Fruit fly (Drosophila melanogaster) whole organism, embryonic: ENCODE measurements around the gene CG34461.

Experiments used
- Bteb2 ChIP-seq: fragments of 200-800 bp; sonication (Bioruptor generic); optimal IDR thresholded peaks from 2 replicates; lab custom pipeline; 2016; ENCODE audit warnings: missing biosample characterization, missing genetic modification characterization
- CG10209 ChIP-seq: fragments of 200-800 bp; sonication (Bioruptor generic); optimal IDR thresholded peaks from 3 replicates; lab custom pipeline; 2017; ENCODE audit warnings: missing biosample characterization, mild to moderate bottlenecking, missing genetic modification characterization, missing genetic modification reagents
- CG10321 ChIP-seq: fragments of 200-800 bp; sonication (Bioruptor generic); IDR thresholded peaks from 2 replicates; pipeline ENCODE4 v1.3.6; 2022; ENCODE audit warnings: missing biosample characterization, missing genetic modification characterization
- CG10462 ChIP-seq: fragments of 200-800 bp; sonication (Bioruptor generic); optimal IDR thresholded peaks from 2 replicates; lab custom pipeline; 2016; ENCODE audit warnings: missing biosample characterization, missing genetic modification characterization
- CG14441 ChIP-seq: fragments of 200-800 bp; sonication (Bioruptor generic); IDR thresholded peaks from 2 replicates; pipeline ENCODE4 v1.3.6; 2022; ENCODE audit warnings: missing biosample characterization, missing genetic modification characterization
- CG15479 ChIP-seq: fragments of 200-800 bp; sonication (Bioruptor generic); optimal IDR thresholded peaks from 3 replicates; lab custom pipeline; 2019; ENCODE audit warnings: missing biosample characterization, mild to moderate bottlenecking, missing genetic modification characterization, moderate library complexity
- CG17385 ChIP-seq: fragments of 200-800 bp; sonication (Bioruptor generic); optimal IDR thresholded peaks from 3 replicates; lab custom pipeline; 2018; ENCODE audit warnings: missing biosample characterization, mild to moderate bottlenecking, missing genetic modification characterization
- CG1792 ChIP-seq: fragments of 200-800 bp; sonication (Bioruptor generic); optimal IDR thresholded peaks from 2 replicates; lab custom pipeline; 2016; ENCODE audit warnings: missing biosample characterization, missing genetic modification characterization
- CG18599 ChIP-seq: fragments of 200-800 bp; sonication (Bioruptor generic); optimal IDR thresholded peaks from 3 replicates; lab custom pipeline; 2017; ENCODE audit warnings: missing biosample characterization, missing genetic modification characterization, mild to moderate bottlenecking, moderate library complexity, missing genetic modification reagents
- CG2116 ChIP-seq: fragments of 200-800 bp; sonication (Bioruptor generic); optimal IDR thresholded peaks from 3 replicates; lab custom pipeline; 2018; ENCODE audit warnings: missing biosample characterization, mild to moderate bottlenecking, missing genetic modification characterization
- CG32532 ChIP-seq: fragments of 200-800 bp; sonication (Bioruptor generic); IDR thresholded peaks from 2 replicates; pipeline ENCODE4 v1.3.6; 2022; ENCODE audit warnings: missing biosample characterization, missing genetic modification characterization
- CG33557 ChIP-seq: fragments of 200-800 bp; sonication (Bioruptor generic); optimal IDR thresholded peaks from 2 replicates; lab custom pipeline; 2019; ENCODE audit warnings: missing biosample characterization, mild to moderate bottlenecking, missing genetic modification characterization, moderate library complexity
- CG4282 ChIP-seq: fragments of 200-800 bp; sonication (Bioruptor generic); optimal IDR thresholded peaks from 2 replicates; lab custom pipeline; 2016; ENCODE audit warnings: missing biosample characterization, missing genetic modification characterization
- CG4820 ChIP-seq: fragments of 200-800 bp; sonication (Bioruptor generic); optimal IDR thresholded peaks from 3 replicates; lab custom pipeline; 2016; ENCODE audit warnings: missing biosample characterization, missing genetic modification characterization
- CG6272 ChIP-seq: fragments of 200-800 bp; sonication (Bioruptor generic); IDR thresholded peaks from 2 replicates; pipeline ENCODE4 v1.3.6; 2022; ENCODE audit warnings: missing biosample characterization, missing genetic modification characterization
- CG6654 ChIP-seq: fragments of 200-800 bp; sonication (Bioruptor generic); optimal IDR thresholded peaks from 2 replicates; lab custom pipeline; 2017; ENCODE audit warnings: missing biosample characterization, mild to moderate bottlenecking, missing genetic modification characterization
- Doc2 ChIP-seq: fragments of 200-800 bp; sonication (Bioruptor generic); IDR thresholded peaks from 2 replicates; pipeline ENCODE4 v1.3.6; 2022; ENCODE audit warnings: missing biosample characterization, missing genetic modification characterization
- E2f1 ChIP-seq: fragments of 200-800 bp; sonication (Bioruptor generic); IDR thresholded peaks from 2 replicates; pipeline ENCODE4 v1.3.6; 2022; ENCODE audit warnings: missing biosample characterization, missing genetic modification characterization
- Ets65A ChIP-seq: fragments of 200-800 bp; sonication (Bioruptor generic); peaks from one replicate; lab custom pipeline; 2016; ENCODE audit warnings: missing biosample characterization, missing genetic modification characterization
- Hey ChIP-seq: fragments of 200-800 bp; sonication (Bioruptor generic); optimal IDR thresholded peaks from 3 replicates; lab custom pipeline; 2018; ENCODE audit warnings: missing biosample characterization, mild to moderate bottlenecking, missing genetic modification characterization
- HmgZ ChIP-seq: fragments of 200-800 bp; sonication (Bioruptor generic); optimal IDR thresholded peaks from 2 replicates; lab custom pipeline; 2018; ENCODE audit warnings: missing biosample characterization, mild to moderate bottlenecking, missing genetic modification characterization
- Meics ChIP-seq: fragments of 200-800 bp; sonication (Bioruptor generic); optimal IDR thresholded peaks from 2 replicates; lab custom pipeline; 2017; ENCODE audit warnings: missing biosample characterization, mild to moderate bottlenecking, missing genetic modification characterization
- Ravus ChIP-seq: fragments of 200-800 bp; sonication (Bioruptor generic); IDR thresholded peaks from 2 replicates; pipeline ENCODE4 v1.3.6; 2022; ENCODE audit warnings: missing biosample characterization, missing genetic modification characterization
- Rfx ChIP-seq: fragments of 200-800 bp; sonication (Bioruptor generic); IDR thresholded peaks from 2 replicates; pipeline ENCODE4 v1.3.6; 2022; ENCODE audit warnings: missing biosample characterization, missing genetic modification characterization
- Trl ChIP-seq, 3 experiments: fragments of >200 bp in 2 of 3; fragments of 200-800 bp in 1 of 3; sonication (Bioruptor generic) in 1 of 3; optimal IDR thresholded peaks; 2 replicates in 1 of 3; 3 replicates in 2 of 3; lab custom pipeline; 2016 to 2017; ENCODE audit warnings: missing biosample characterization in 1 of 3, missing genetic modification characterization in 1 of 3
- bsh ChIP-seq, 2 experiments: fragments of 200-800 bp; sonication (Bioruptor generic); optimal IDR thresholded peaks; 2 replicates each; lab custom pipeline; 2017 to 2018; ENCODE audit warnings: mild to moderate bottlenecking in 2 of 2, missing biosample characterization in 2 of 2, missing genetic modification characterization in 2 of 2, moderate library complexity in 1 of 2
- eyg ChIP-seq: fragments of 200-800 bp; sonication (Bioruptor generic); optimal IDR thresholded peaks from 3 replicates; lab custom pipeline; 2016; ENCODE audit warnings: missing biosample characterization, missing genetic modification characterization
- fd64A ChIP-seq: fragments of 200-800 bp; sonication (Bioruptor generic); optimal IDR thresholded peaks from 3 replicates; lab custom pipeline; 2018; ENCODE audit warnings: missing biosample characterization, mild to moderate bottlenecking, missing genetic modification characterization
- gro ChIP-seq: fragments of 200-800 bp; sonication (Bioruptor generic); optimal IDR thresholded peaks from 2 replicates; lab custom pipeline; 2016; ENCODE audit warnings: missing biosample characterization, missing genetic modification characterization
- klu ChIP-seq: fragments of 200-800 bp; sonication (Bioruptor generic); IDR thresholded peaks from 2 replicates; pipeline ENCODE4 v1.3.6; 2022; ENCODE audit warnings: missing biosample characterization, missing genetic modification characterization
- lab ChIP-seq: fragments of 200-800 bp; sonication (Bioruptor generic); optimal IDR thresholded peaks from 3 replicates; lab custom pipeline; 2017; ENCODE audit warnings: missing biosample characterization, missing genetic modification characterization, mild to moderate bottlenecking, moderate library complexity, missing genetic modification reagents
- lbe ChIP-seq: fragments of 200-800 bp; sonication (Bioruptor generic); optimal IDR thresholded peaks from 2 replicates; lab custom pipeline; 2016; ENCODE audit warnings: missing biosample characterization, mild to moderate bottlenecking, missing genetic modification characterization
- lmd ChIP-seq: fragments of 200-800 bp; sonication (Bioruptor generic); IDR thresholded peaks from 2 replicates; pipeline ENCODE4 v1.3.6; 2022; ENCODE audit warnings: missing biosample characterization, missing genetic modification characterization
- nmo ChIP-seq: fragments of 200-800 bp; sonication (Bioruptor generic); optimal IDR thresholded peaks from 2 replicates; lab custom pipeline; 2018; ENCODE audit warnings: missing biosample characterization, mild to moderate bottlenecking, missing genetic modification characterization, moderate library complexity
- prd ChIP-seq, 3 experiments: fragments of >200 bp in 2 of 3; fragments of 200-800 bp in 1 of 3; sonication (Bioruptor generic) in 1 of 3; optimal IDR thresholded peaks in 2 of 3; IDR thresholded peaks in 1 of 3; 2 replicates in 2 of 3; 3 replicates in 1 of 3; pipeline versions ENCODE4 v1.3.6 to Lab custom; 2017 to 2022; ENCODE audit warnings: missing biosample characterization in 1 of 3, missing genetic modification characterization in 1 of 3
- pros ChIP-seq: fragments of 200-800 bp; sonication (Bioruptor generic); optimal IDR thresholded peaks from 3 replicates; lab custom pipeline; 2019; ENCODE audit warnings: missing biosample characterization, mild to moderate bottlenecking, missing genetic modification characterization, moderate library complexity
- row ChIP-seq: fragments of 200-800 bp; sonication (Bioruptor generic); IDR thresholded peaks from 3 replicates; pipeline ENCODE4 v1.3.6; 2022; ENCODE audit warnings: missing biosample characterization, missing genetic modification characterization
- sd ChIP-seq: fragments of 200-800 bp; sonication (Bioruptor generic); optimal IDR thresholded peaks from 3 replicates; lab custom pipeline; 2018; ENCODE audit warnings: missing biosample characterization, mild to moderate bottlenecking, missing genetic modification characterization, moderate library complexity
- sens ChIP-seq: fragments of 200-800 bp; sonication (Bioruptor generic); peaks from one replicate; lab custom pipeline; 2016; ENCODE audit warnings: missing biosample characterization, missing genetic modification characterization
- slbo ChIP-seq: fragments of 200-800 bp; sonication (Bioruptor generic); IDR thresholded peaks from 2 replicates; pipeline ENCODE4 v1.3.6; 2022; ENCODE audit warnings: missing biosample characterization, missing genetic modification characterization
- sug ChIP-seq: fragments of 200-800 bp; optimal IDR thresholded peaks from 2 replicates; lab custom pipeline; 2019; ENCODE audit warnings: missing biosample characterization, mild to moderate bottlenecking, missing genetic modification characterization, moderate library complexity
- trem ChIP-seq: fragments of 200-800 bp; optimal IDR thresholded peaks from 3 replicates; lab custom pipeline; 2019; ENCODE audit warnings: missing biosample characterization, mild to moderate bottlenecking, missing genetic modification characterization, moderate library complexity
- vvl ChIP-seq: fragments of 200-800 bp; sonication (Bioruptor generic); IDR thresholded peaks from 2 replicates; pipeline ENCODE4 v1.3.6; 2022; ENCODE audit warnings: missing biosample characterization, missing genetic modification characterization
- wor ChIP-seq: fragments of 200-800 bp; sonication (Bioruptor generic); IDR thresholded peaks from 2 replicates; pipeline ENCODE4 v1.3.6; 2022; ENCODE audit warnings: missing biosample characterization, missing genetic modification characterization

The CG34461 gene

DNA sequence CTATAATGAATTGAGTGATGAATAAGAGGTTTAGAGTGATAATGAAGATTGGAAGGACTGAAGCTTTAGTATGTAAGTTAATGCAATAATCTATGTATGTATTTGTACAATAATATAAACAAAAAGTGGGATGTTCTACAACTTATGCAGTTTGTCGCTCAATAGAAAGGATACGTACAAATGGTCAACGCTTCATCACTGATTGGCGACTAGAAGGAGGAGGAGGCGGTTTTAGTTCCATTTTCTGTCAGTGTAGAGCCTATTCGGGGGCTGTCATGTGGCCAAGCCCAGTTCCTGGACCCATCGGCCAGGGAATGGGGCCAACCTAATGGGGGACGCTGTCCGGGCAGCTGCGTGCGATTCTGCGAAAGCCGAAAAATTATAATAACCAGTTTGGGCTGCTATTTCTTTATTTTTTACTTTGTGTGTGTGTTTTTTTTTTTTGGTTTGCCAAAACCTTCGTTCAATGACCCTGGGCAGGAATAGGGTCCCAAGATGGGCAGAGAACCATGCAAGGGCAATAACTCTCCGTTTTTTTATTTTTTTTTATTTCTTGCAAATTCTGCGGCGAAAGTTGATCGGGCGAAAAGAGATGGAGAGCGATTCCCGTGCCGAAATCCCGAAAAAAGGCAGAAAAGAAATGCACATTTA is 43.2 kb downstream of the CG34461 start (continued):
- TF ChIP-seq gro (GFP tag; lab: Kevin White, UChicago), result no peak
- no peak for TF ChIP-seq Doc2 (GFP tag; lab: Robert Waterston, UW)
- no peak for TF ChIP-seq Meics
- no peak for TF ChIP-seq Ravus (GFP tag; lab: Robert Waterston, UW)
- TF ChIP-seq CG4820 (GFP tag; lab: Kevin White, UChicago), result no peak

DNA sequence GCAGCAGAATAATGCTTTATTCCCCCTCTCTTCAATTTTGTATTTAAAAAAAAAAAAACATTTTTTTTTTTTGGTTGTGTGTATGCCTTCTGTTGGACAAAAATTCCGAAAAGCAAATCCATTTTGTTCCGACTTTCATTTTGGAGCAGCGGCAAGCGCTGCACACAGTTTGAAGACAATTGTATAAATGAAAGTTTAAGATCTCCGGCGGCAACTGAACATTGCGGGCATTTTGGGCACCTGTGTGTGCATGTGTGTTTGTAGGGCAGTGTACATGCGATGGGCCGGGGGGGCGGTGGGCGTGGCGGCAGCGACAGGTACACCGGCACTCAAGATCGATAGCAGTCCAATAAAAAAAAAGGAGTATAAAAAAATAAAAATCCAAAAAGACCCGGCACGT is 43.8 kb downstream of the CG34461 start:
- TF ChIP-seq CG6654 (GFP tag; lab: Kevin White, UChicago) (peak; percentile 88), eyg (GFP tag; lab: Kevin White, UChicago) (no peak), CG10462 (GFP tag; lab: Kevin White, UChicago) (no peak), E2f1 (no peak), CG14441 (GFP tag; lab: Robert Waterston, UW) (no peak), sug (no peak)

DNA sequence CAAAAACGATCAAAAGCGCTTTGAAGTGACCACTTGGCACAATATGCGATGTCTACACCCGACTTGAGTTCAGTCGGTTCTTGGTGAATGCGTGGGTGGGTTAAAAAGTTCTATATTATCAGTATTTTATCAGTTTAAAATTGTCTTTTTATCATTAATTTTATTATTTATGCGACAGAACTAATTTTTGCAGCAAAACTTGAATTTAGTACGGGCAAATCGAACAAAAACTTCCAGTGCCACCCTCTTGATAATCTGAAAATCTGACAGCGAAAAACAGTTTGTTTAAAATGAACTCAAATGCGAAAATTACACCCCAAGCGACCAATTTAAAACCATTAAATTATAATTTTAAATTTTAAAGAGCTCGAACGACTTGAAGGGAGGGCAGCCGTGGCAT is 45.3 kb downstream of the CG34461 start:
- TF ChIP-seq Ets65A (GFP tag; lab: Kevin White, UChicago) (peak; percentile 40), row (GFP tag; lab: Robert Waterston, UW) (0 out of 3 replicates have a peak, but pooled peaks have one; percentile 36), CG17385 (GFP tag; lab: Kevin White, UChicago) (no peak), slbo (0 out of 2 replicates have a peak, but pooled peaks have one; percentile 27), lbe (GFP tag; lab: Kevin White, UChicago) (peak; percentile 9), trem (tag; lab: Kevin White, UChicago) (no peak), CG4282 (GFP tag; lab: Kevin White, UChicago) (no peak), Trl (optimal IDR thresholded peaks at IDR 0.05; lab: Kevin White, UChicago) (no peak), Trl (GFP tag; optimal IDR thresholded peaks at IDR 0.05; lab: Kevin White, UChicago) (no peak), sens (peak; percentile 53), vvl (0 out of 2 replicates have a peak, but pooled peaks have one; percentile 9), sd (no peak), nmo (GFP tag; lab: Kevin White, UChicago) (no peak), lmd (GFP tag; lab: Robert Waterston, UW) (0 out of 2 replicates have a peak, but pooled peaks have one; percentile 11), prd (optimal IDR thresholded peaks at IDR 0.05; lab: Kevin White, UChicago) (no peak), prd (GFP tag; IDR thresholded peaks at IDR 0.05; lab: Robert Waterston, UW) (peak; percentile 17; the same call in 1 of the 3 replicates), Rfx (peak; percentile 28; the same call in 1 of the 2 replicates), CG18599 (GFP tag; lab: Kevin White, UChicago) (no peak)

DNA sequence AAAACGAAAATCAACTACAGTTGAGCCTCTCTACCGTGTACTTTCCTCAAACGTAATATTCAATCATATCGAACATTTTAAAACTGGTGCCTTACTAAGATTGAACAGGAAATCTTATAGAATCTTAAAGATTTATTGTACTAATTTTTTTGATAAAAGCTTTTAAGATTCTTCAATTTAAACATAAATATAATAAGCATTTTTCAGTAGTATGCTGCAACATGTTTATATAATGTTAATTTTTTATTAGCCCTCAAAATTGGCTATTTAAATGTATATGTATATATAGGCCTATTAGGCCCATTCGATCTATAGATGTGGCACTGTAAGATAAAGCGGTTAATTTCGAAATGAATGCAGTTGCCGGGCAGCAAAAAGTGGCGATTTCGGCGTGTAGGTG is 45.9 kb downstream of the CG34461 start:
- TF ChIP-seq klu (GFP tag; lab: Robert Waterston, UW) (no peak), HmgZ (tag; lab: Kevin White, UChicago) (no peak), CG1792 (no peak), pros (GFP tag; lab: Kevin White, UChicago) (no peak), CG10321 (no peak), sug (no peak), CG15479 (GFP tag; lab: Kevin White, UChicago) (no peak), trem (tag; lab: Kevin White, UChicago) (no peak), Hey (no peak), CG2116 (no peak), lab (no peak), CG10209 (no peak), CG17385 (GFP tag; lab: Kevin White, UChicago) (no peak), wor (GFP tag; lab: Robert Waterston, UW) (no peak), bsh (GFP tag; optimal IDR thresholded peaks at IDR 0.05; lab: Kevin White, UChicago) (no peak), CG6272 (no peak), CG32532 (GFP tag; lab: Robert Waterston, UW) (no peak), Bteb2 (GFP tag; lab: Kevin White, UChicago) (no peak), fd64A (no peak), CG33557 (GFP tag; lab: Kevin White, UChicago) (no peak)
